Comparison of ENCODE assay signal across 1 fruit fly cellular context in the genomic region with DNA sequence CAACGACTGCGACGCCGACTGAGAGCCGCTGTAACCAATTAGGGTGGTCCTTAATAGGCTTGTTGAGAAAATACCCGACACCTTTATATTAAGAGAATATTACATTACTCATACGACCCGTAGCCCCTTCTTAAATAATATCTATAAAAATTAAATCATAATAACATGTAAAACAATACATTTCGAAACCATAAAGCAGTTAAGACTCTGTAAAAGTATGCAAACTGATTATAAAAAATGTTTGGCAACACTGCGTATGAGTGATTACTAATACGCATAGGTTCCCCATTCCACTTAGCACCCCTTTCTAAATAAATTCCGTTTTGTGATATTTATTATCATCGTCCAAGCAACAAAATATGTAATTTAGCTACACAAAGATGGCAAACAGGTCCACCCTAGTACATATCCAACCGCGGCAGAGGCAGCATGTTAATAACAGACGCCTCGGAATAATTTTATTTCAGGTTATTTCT.
TF ChIP-seq lines count a peak whose summit lies in the region.

No protein-coding gene starts in this region.

TF ChIP-seq in whole organism, embryonic, 481 proteins besides CTCF, POLR2A, EP300 and RAD21 (continued from another document):
- TF ChIP-seq Nf-YB (GFP tag; optimal IDR thresholded peaks at IDR 0.05; lab: Kevin White, UChicago) (peak; percentile 69), ato (GFP tag; IDR thresholded peaks at IDR 0.05; lab: Robert Waterston, UW; ENCODE audit: partially characterized antibody) (no peak), NFAT (GFP tag; IDR thresholded peaks at IDR 0.05; lab: Robert Waterston, UW) (no peak), CG3726 (GFP tag; IDR thresholded peaks at IDR 0.05; lab: Robert Waterston, UW) (no peak), CG17328 (GFP tag; IDR thresholded peaks at IDR 0.05; lab: Robert Waterston, UW) (no peak)
TF ChIP-seq in whole organism, embryonic: peak in this region for 267.
